Worm (Caenorhabditis elegans): ENCODE results near the gene unc-33.

DNA sequence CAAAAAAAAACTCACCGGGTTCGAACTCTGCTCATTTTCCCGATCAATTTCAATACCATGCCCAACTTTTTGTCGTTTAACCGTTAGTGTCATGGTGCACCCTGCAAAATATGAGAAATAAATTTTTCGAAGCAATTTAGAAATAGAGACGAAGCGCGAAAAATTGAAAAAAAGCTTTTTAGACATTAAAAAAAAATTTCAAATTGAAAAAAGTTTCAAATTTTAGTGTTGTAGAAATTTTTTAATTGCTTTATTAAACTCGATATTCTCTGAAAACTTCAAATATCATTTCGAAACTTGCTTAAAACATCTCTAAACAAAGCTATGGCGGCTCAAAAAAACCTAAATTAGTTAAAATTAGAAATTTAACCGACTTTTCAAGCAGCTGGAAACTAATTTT is 30.8 kb downstream of the unc-33 start, which contains the start of gene nstp-6:
- TF ChIP-seq ama-1 (optimal IDR thresholded peaks at IDR 0.05) (no peak), pes-1 (GFP tag; IDR thresholded peaks at IDR 0.05) (no peak), ceh-36 (tag; optimal IDR thresholded peaks at IDR 0.05) (no peak), F13C5.2 (tag; optimal IDR thresholded peaks at IDR 0.05) (no peak), sea-1 (GFP tag; conservative IDR thresholded peaks at IDR 0.05) (no peak)
